Fruit fly (Drosophila melanogaster) whole organism, embryonic: ENCODE results near the gene CG5828.

Experiments
- Ada2b ChIP-seq: fragments of 200-800 bp; sonication (Bioruptor generic); IDR thresholded peaks from 2 replicates; pipeline ENCODE4 v1.3.6; 2022; ENCODE audit warnings: missing biosample characterization, missing genetic modification characterization
- CG10366 ChIP-seq: fragments of 200-800 bp; sonication (Bioruptor generic); IDR thresholded peaks from 2 replicates; pipeline ENCODE4 v1.3.6; 2022; ENCODE audit warnings: missing biosample characterization, missing genetic modification characterization
- CG11695 ChIP-seq: fragments of 200-800 bp; sonication (Bioruptor generic); IDR thresholded peaks from 3 replicates; pipeline ENCODE4 v1.3.6; 2022; ENCODE audit warnings: missing biosample characterization, missing genetic modification characterization
- CG12104 ChIP-seq: fragments of 200-800 bp; sonication (Bioruptor generic); optimal IDR thresholded peaks from 3 replicates; lab custom pipeline; 2016; ENCODE audit warnings: missing biosample characterization, missing genetic modification characterization
- CG13624 ChIP-seq: fragments of 200-800 bp; sonication (Bioruptor generic); optimal IDR thresholded peaks from 2 replicates; lab custom pipeline; 2016; ENCODE audit warnings: missing biosample characterization, missing genetic modification characterization
- CG14014 ChIP-seq: fragments of 200-800 bp; sonication (Bioruptor generic); IDR thresholded peaks from 2 replicates; pipeline ENCODE4 v1.3.6; 2022; ENCODE audit warnings: missing biosample characterization, missing genetic modification characterization
- CG15696 ChIP-seq: fragments of 200-800 bp; sonication (Bioruptor generic); optimal IDR thresholded peaks from 2 replicates; lab custom pipeline; 2019; ENCODE audit warnings: missing biosample characterization, mild to moderate bottlenecking, missing genetic modification characterization, moderate library complexity
- CG17802 ChIP-seq: fragments of 200-800 bp; sonication (Bioruptor generic); optimal IDR thresholded peaks from 2 replicates; lab custom pipeline; 2018; ENCODE audit warnings: missing biosample characterization, mild to moderate bottlenecking, missing genetic modification characterization, moderate library complexity
- CG2120 ChIP-seq: fragments of 200-800 bp; sonication (Bioruptor generic); optimal IDR thresholded peaks from 3 replicates; lab custom pipeline; 2016; ENCODE audit warnings: missing biosample characterization, missing genetic modification characterization
- CG2199 ChIP-seq: fragments of 200-800 bp; sonication (Bioruptor generic); IDR thresholded peaks from 3 replicates; pipeline ENCODE4 v1.3.6; 2022; ENCODE audit warnings: missing biosample characterization, missing genetic modification characterization
- CG32532 ChIP-seq: fragments of 200-800 bp; sonication (Bioruptor generic); IDR thresholded peaks from 2 replicates; pipeline ENCODE4 v1.3.6; 2022; ENCODE audit warnings: missing biosample characterization, missing genetic modification characterization
- CG34376 ChIP-seq: fragments of 200-800 bp; sonication (Bioruptor generic); optimal IDR thresholded peaks from 2 replicates; lab custom pipeline; 2018; ENCODE audit warnings: missing biosample characterization, mild to moderate bottlenecking, missing genetic modification characterization
- CG3995 ChIP-seq: fragments of 200-800 bp; sonication (Bioruptor generic); optimal IDR thresholded peaks from 3 replicates; lab custom pipeline; 2016; ENCODE audit warnings: missing biosample characterization, missing genetic modification characterization
- CG8089 ChIP-seq: fragments of 200-800 bp; sonication (Bioruptor generic); optimal IDR thresholded peaks from 3 replicates; lab custom pipeline; 2016; ENCODE audit warnings: missing biosample characterization, missing genetic modification characterization
- CG8388 ChIP-seq: fragments of 200-800 bp; sonication (Bioruptor generic); optimal IDR thresholded peaks from 2 replicates; lab custom pipeline; 2019; ENCODE audit warnings: missing biosample characterization, mild to moderate bottlenecking, missing genetic modification characterization, moderate library complexity
- CG8765 ChIP-seq: fragments of 200-800 bp; sonication (Bioruptor generic); IDR thresholded peaks from 2 replicates; pipeline ENCODE4 v1.3.6; 2022; ENCODE audit warnings: missing biosample characterization, missing genetic modification characterization
- Dek ChIP-seq: fragments of 200-800 bp; sonication (Bioruptor generic); optimal IDR thresholded peaks from 3 replicates; lab custom pipeline; 2019; ENCODE audit warnings: missing biosample characterization, mild to moderate bottlenecking, missing genetic modification characterization, moderate library complexity
- Dip3 ChIP-seq: fragments of 200-800 bp; sonication (Bioruptor generic); optimal IDR thresholded peaks from 3 replicates; lab custom pipeline; 2016; ENCODE audit warnings: missing biosample characterization, missing genetic modification characterization
- Drgx ChIP-seq: fragments of 200-800 bp; sonication (Bioruptor generic); IDR thresholded peaks from 2 replicates; pipeline ENCODE4 v1.3.6; 2022; ENCODE audit warnings: missing biosample characterization, missing genetic modification characterization
- Ets65A ChIP-seq: fragments of 200-800 bp; sonication (Bioruptor generic); peaks from one replicate; lab custom pipeline; 2016; ENCODE audit warnings: missing biosample characterization, missing genetic modification characterization
- NFAT ChIP-seq: fragments of 200-800 bp; sonication (Bioruptor generic); IDR thresholded peaks from 2 replicates; pipeline ENCODE4 v1.3.6; 2022; ENCODE audit warnings: missing biosample characterization, missing genetic modification characterization
- Ptx1 ChIP-seq: fragments of 200-800 bp; sonication (Bioruptor generic); IDR thresholded peaks from 2 replicates; pipeline ENCODE4 v1.3.6; 2022; ENCODE audit warnings: missing biosample characterization, missing genetic modification characterization
- Rfx ChIP-seq: fragments of 200-800 bp; sonication (Bioruptor generic); IDR thresholded peaks from 2 replicates; pipeline ENCODE4 v1.3.6; 2022; ENCODE audit warnings: missing biosample characterization, missing genetic modification characterization
- Spps ChIP-seq: fragments of 200-800 bp; sonication (Bioruptor generic); optimal IDR thresholded peaks from 2 replicates; lab custom pipeline; 2018; ENCODE audit warnings: missing biosample characterization, mild to moderate bottlenecking, missing genetic modification characterization
- Sry-δ ChIP-seq: fragments of 200-800 bp; sonication (Bioruptor generic); optimal IDR thresholded peaks from 2 replicates; lab custom pipeline; 2016; ENCODE audit warnings: missing biosample characterization, missing genetic modification characterization
- Ssrp ChIP-seq: fragments of 200-800 bp; sonication (Bioruptor generic); optimal IDR thresholded peaks from 2 replicates; lab custom pipeline; 2018; ENCODE audit warnings: missing biosample characterization, mild to moderate bottlenecking, missing genetic modification characterization, moderate library complexity
- Xrp1 ChIP-seq: fragments of 200-800 bp; sonication (Bioruptor generic); IDR thresholded peaks from 2 replicates; pipeline ENCODE4 v1.3.6; 2022; ENCODE audit warnings: missing biosample characterization, missing genetic modification characterization
- aop ChIP-seq: fragments of 200-800 bp; sonication (Bioruptor generic); IDR thresholded peaks from 2 replicates; pipeline ENCODE4 v1.3.6; 2022; ENCODE audit warnings: missing biosample characterization, missing genetic modification characterization
- bab2 ChIP-seq: fragments of 200-800 bp; sonication (Bioruptor generic); optimal IDR thresholded peaks from 2 replicates; lab custom pipeline; 2016; ENCODE audit warnings: missing biosample characterization, missing genetic modification characterization
- insv ChIP-seq, 2 experiments: fragments of 200-800 bp; sonication (Bioruptor generic); optimal IDR thresholded peaks; 3 replicates each; lab custom pipeline; 2016 to 2018; ENCODE audit warnings: missing biosample characterization in 2 of 2, missing genetic modification characterization in 2 of 2
- knrl ChIP-seq: fragments of 200-800 bp; sonication (Bioruptor generic); IDR thresholded peaks from 3 replicates; pipeline ENCODE4 v1.3.6; 2022; ENCODE audit warnings: missing biosample characterization, missing genetic modification characterization; ENCODE audit not compliant: partially characterized antibody
- lilli ChIP-seq: fragments of 200-800 bp; sonication (Bioruptor generic); optimal IDR thresholded peaks from 3 replicates; lab custom pipeline; 2016; ENCODE audit warnings: missing biosample characterization, missing genetic modification characterization
- mam ChIP-seq: fragments of 200-800 bp; sonication (Bioruptor generic); optimal IDR thresholded peaks from 3 replicates; lab custom pipeline; 2016; ENCODE audit warnings: missing biosample characterization, missing genetic modification characterization
- mirr ChIP-seq: fragments of 200-800 bp; sonication (Bioruptor generic); optimal IDR thresholded peaks from 3 replicates; lab custom pipeline; 2018; ENCODE audit warnings: missing biosample characterization, mild to moderate bottlenecking, missing genetic modification characterization
- rib ChIP-seq: fragments of 200-800 bp; sonication (Bioruptor generic); IDR thresholded peaks from 2 replicates; pipeline ENCODE4 v1.3.6; 2022; ENCODE audit warnings: missing biosample characterization, missing genetic modification characterization
- row ChIP-seq: fragments of 200-800 bp; sonication (Bioruptor generic); IDR thresholded peaks from 3 replicates; pipeline ENCODE4 v1.3.6; 2022; ENCODE audit warnings: missing biosample characterization, missing genetic modification characterization
- salm ChIP-seq: fragments of 200-800 bp; sonication (Bioruptor generic); optimal IDR thresholded peaks from 2 replicates; lab custom pipeline; 2018; ENCODE audit warnings: missing biosample characterization, mild to moderate bottlenecking, missing genetic modification characterization
- sens ChIP-seq: fragments of 200-800 bp; sonication (Bioruptor generic); peaks from one replicate; lab custom pipeline; 2016; ENCODE audit warnings: missing biosample characterization, missing genetic modification characterization
- slbo ChIP-seq: fragments of 200-800 bp; sonication (Bioruptor generic); IDR thresholded peaks from 2 replicates; pipeline ENCODE4 v1.3.6; 2022; ENCODE audit warnings: missing biosample characterization, missing genetic modification characterization
- sug ChIP-seq: fragments of 200-800 bp; optimal IDR thresholded peaks from 2 replicates; lab custom pipeline; 2019; ENCODE audit warnings: missing biosample characterization, mild to moderate bottlenecking, missing genetic modification characterization, moderate library complexity
- vfl ChIP-seq: fragments of 200-800 bp; sonication (Bioruptor generic); optimal IDR thresholded peaks from 2 replicates; lab custom pipeline; 2016; ENCODE audit warnings: missing biosample characterization, missing genetic modification characterization
- z ChIP-seq: fragments of 200-800 bp; sonication (Bioruptor generic); IDR thresholded peaks from 3 replicates; pipeline ENCODE4 v1.3.6; 2022; ENCODE audit warnings: missing biosample characterization, missing genetic modification characterization

Gene CG5828

DNA sequence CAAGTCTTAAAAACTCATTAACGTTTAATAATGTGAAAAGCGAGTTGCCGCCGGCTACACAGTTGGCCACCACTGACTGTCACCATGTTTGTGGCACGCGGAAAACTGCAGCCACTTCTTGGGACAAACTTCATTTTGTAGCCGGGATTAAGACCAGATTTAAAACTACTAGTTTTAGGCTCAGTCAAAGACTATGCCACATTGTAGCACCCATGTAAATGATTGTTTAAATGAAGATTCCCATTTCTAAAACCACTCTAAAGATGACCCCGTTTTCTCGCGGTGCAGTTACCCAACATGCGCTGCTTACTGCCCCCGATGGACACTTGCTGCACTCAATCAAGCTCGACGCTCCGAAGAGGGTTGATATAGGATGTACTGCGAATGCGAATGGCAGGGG lies 3.4 kb upstream of the CG5828 start:
- TF ChIP-seq CG8089 (GFP tag; lab: Kevin White, UChicago) (no peak), Drgx (peak; percentile 44; the same call in 1 of the 2 replicates), Ada2b (GFP tag; lab: Robert Waterston, UW) (no peak), mirr (GFP tag; lab: Kevin White, UChicago) (no peak), CG10366 (GFP tag; lab: Robert Waterston, UW) (peak; percentile 7; the same call in 1 of the 2 replicates)

dm6 chr2L:5092145-5092544 lies 1.6 kb upstream of the CG5828 start:
- TF ChIP-seq Dip3 (peak; percentile 19), bab2 (no peak), slbo (GFP tag; lab: Robert Waterston, UW) (peak; percentile 17; the same call in 1 of the 2 replicates), sug (tag; lab: Kevin White, UChicago) (peak; percentile 27), insv (GFP tag; optimal IDR thresholded peaks at IDR 0.05; lab: Kevin White, UChicago) (no peak), z (GFP tag; lab: Robert Waterston, UW) (no peak), Rfx (GFP tag; lab: Robert Waterston, UW) (peak; percentile 21; the same call in 1 of the 2 replicates), CG15696 (tag; lab: Kevin White, UChicago) (no peak), CG34376 (GFP tag; lab: Kevin White, UChicago) (peak; percentile 77), CG8388 (GFP tag; lab: Kevin White, UChicago) (peak; percentile 74), NFAT (GFP tag; lab: Robert Waterston, UW) (peak; percentile 44; the same call in 1 of the 2 replicates), CG14014 (GFP tag; lab: Robert Waterston, UW) (0 out of 2 replicates have a peak, but pooled peaks have one; percentile 17), aop (GFP tag; lab: Robert Waterston, UW) (no peak), CG11695 (GFP tag; lab: Robert Waterston, UW) (0 out of 3 replicates have a peak, but pooled peaks have one; percentile 31), knrl (GFP tag; lab: Robert Waterston, UW) (no peak), CG2120 (GFP tag; lab: Kevin White, UChicago) (peak; percentile 9), salm (tag; lab: Kevin White, UChicago) (no peak), Ets65A (peak; percentile 6), Spps (tag; lab: Kevin White, UChicago) (no peak), mirr (GFP tag; lab: Kevin White, UChicago) (no peak), CG8765 (GFP tag; lab: Robert Waterston, UW) (no peak), CG13624 (GFP tag; lab: Kevin White, UChicago) (no peak), Dek (tag; lab: Kevin White, UChicago) (peak; percentile 4), CG32532 (GFP tag; lab: Robert Waterston, UW) (peak; percentile 32), sens (peak; percentile 65), mam (peak; percentile 31), lilli (GFP tag; lab: Kevin White, UChicago) (peak; percentile 22), Ptx1 (GFP tag; lab: Robert Waterston, UW) (peak; percentile 21; the same call in 1 of the 2 replicates), Sry-δ (GFP tag; lab: Kevin White, UChicago) (no peak), CG17802 (tag; lab: Kevin White, UChicago) (no peak), Xrp1 (GFP tag; lab: Robert Waterston, UW) (peak; percentile 37; the same call in 1 of the 2 replicates), row (GFP tag; lab: Robert Waterston, UW) (peak; percentile 26; the same call in 1 of the 3 replicates), Ssrp (tag; lab: Kevin White, UChicago) (no peak), CG3995 (GFP tag; lab: Kevin White, UChicago) (peak; percentile 12), CG2199 (GFP tag; lab: Robert Waterston, UW) (peak; percentile 47; the same call in 1 of the 3 replicates), vfl (GFP tag; lab: Kevin White, UChicago) (no peak), CG12104 (GFP tag; lab: Kevin White, UChicago) (no peak), rib (GFP tag; lab: Robert Waterston, UW) (no peak)
